Worm (Caenorhabditis elegans) whole organism, L3 larva: Measurements from ENCODE around the gene sru-30.

Experiments
- elt-3 ChIP-seq, 3 experiments: fragments of 150-350 bp in 1 of 3; sonication (generic microtip) in 2 of 3; optimal IDR thresholded peaks; 2 replicates in 2 of 3; 4 replicates in 1 of 3; lab custom pipeline; 2014 to 2017; ENCODE audit warnings: missing biosample characterization in 3 of 3, missing genetic modification characterization in 3 of 3
- skn-1 ChIP-seq: fragments of 150-350 bp; optimal IDR thresholded peaks from 2 replicates; lab custom pipeline; 2014; ENCODE audit warnings: missing biosample characterization, missing genetic modification characterization
- snpc-4 ChIP-seq: fragments of 150-350 bp; optimal IDR thresholded peaks from 2 replicates; lab custom pipeline; 2014; ENCODE audit warnings: missing biosample characterization, missing genetic modification characterization
- unc-62 ChIP-seq: fragments of 150-350 bp; sonication (generic microtip); optimal IDR thresholded peaks from 4 replicates; lab custom pipeline; 2014; ENCODE audit warnings: missing biosample characterization, missing genetic modification reagents, missing genetic modification characterization

DNA sequence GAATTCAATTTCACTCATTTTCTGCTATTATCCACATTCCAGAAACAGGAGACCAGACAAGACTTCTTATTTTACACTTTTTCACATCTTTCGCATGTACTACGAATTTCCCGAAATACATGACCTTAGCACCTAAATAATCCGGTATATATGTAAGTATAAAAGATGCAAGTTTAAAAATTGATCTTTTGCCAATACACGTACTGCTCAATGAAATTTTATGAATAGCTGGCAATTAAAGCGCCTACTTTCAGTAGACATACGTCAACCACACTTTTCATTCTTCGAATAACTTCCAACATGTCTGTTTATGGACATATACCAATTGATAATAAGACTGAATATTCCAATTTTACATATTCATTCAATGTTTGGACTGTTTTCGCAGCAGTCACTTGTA is 10.5 kb upstream of the sru-30 start, which contains the start of gene sru-39:
- TF ChIP-seq snpc-4 (tag; lab: Kevin White, UChicago) (no peak), skn-1 (tag; lab: Kevin White, UChicago) (no peak), elt-3 (tag; optimal IDR thresholded peaks at IDR 0.05; lab: Kevin White, UChicago) (no peak), unc-62 (GFP tag; lab: Kevin White, UChicago) (no peak)
